Fruit fly (Drosophila melanogaster) whole organism, embryonic: Measurements from ENCODE around the gene CG42395.
A peak's percentile ranks its signal among the peaks of the same experiment; 100 is the strongest.

Source experiments
- Abd-B ChIP-seq: fragments of 200-800 bp; sonication (Bioruptor generic); optimal IDR thresholded peaks from 2 replicates; lab custom pipeline; 2018; ENCODE audit warnings: missing biosample characterization, mild to moderate bottlenecking, missing genetic modification characterization, moderate library complexity
- Adf1 ChIP-seq: fragments of 200-800 bp; sonication (Bioruptor generic); IDR thresholded peaks from 2 replicates; pipeline ENCODE4 v1.3.6; 2022; ENCODE audit warnings: missing biosample characterization, missing genetic modification characterization
- CG10147 ChIP-seq: fragments of 200-800 bp; sonication (Bioruptor generic); optimal IDR thresholded peaks from 2 replicates; lab custom pipeline; 2019; ENCODE audit warnings: missing biosample characterization, mild to moderate bottlenecking, missing genetic modification characterization, moderate library complexity
- CG10209 ChIP-seq: fragments of 200-800 bp; sonication (Bioruptor generic); optimal IDR thresholded peaks from 3 replicates; lab custom pipeline; 2017; ENCODE audit warnings: missing biosample characterization, mild to moderate bottlenecking, missing genetic modification characterization, missing genetic modification reagents
- CG10543 ChIP-seq: fragments of 200-800 bp; sonication (Bioruptor generic); optimal IDR thresholded peaks from 3 replicates; lab custom pipeline; 2017; ENCODE audit warnings: missing biosample characterization, mild to moderate bottlenecking, missing genetic modification characterization, moderate library complexity
- CG1233 ChIP-seq: fragments of 200-800 bp; sonication (Bioruptor generic); optimal IDR thresholded peaks from 4 replicates; lab custom pipeline; 2018; ENCODE audit warnings: missing biosample characterization, mild to moderate bottlenecking, missing genetic modification characterization
- CG12391 ChIP-seq: fragments of 200-800 bp; sonication (Bioruptor generic); optimal IDR thresholded peaks from 3 replicates; lab custom pipeline; 2018; ENCODE audit warnings: missing biosample characterization, mild to moderate bottlenecking, missing genetic modification characterization, moderate library complexity
- CG12769 ChIP-seq: fragments of 200-800 bp; sonication (Bioruptor generic); optimal IDR thresholded peaks from 2 replicates; lab custom pipeline; 2019; ENCODE audit warnings: missing biosample characterization, mild to moderate bottlenecking, missing genetic modification characterization, moderate library complexity
- CG13424 ChIP-seq: fragments of 200-800 bp; sonication (Bioruptor generic); optimal IDR thresholded peaks from 2 replicates; lab custom pipeline; 2019; ENCODE audit warnings: missing biosample characterization, mild to moderate bottlenecking, missing genetic modification characterization, moderate library complexity
- CG13624 ChIP-seq: fragments of 200-800 bp; sonication (Bioruptor generic); optimal IDR thresholded peaks from 2 replicates; lab custom pipeline; 2016; ENCODE audit warnings: missing biosample characterization, missing genetic modification characterization
- CG14014 ChIP-seq: fragments of 200-800 bp; sonication (Bioruptor generic); IDR thresholded peaks from 2 replicates; pipeline ENCODE4 v1.3.6; 2022; ENCODE audit warnings: missing biosample characterization, missing genetic modification characterization
- CG14860 ChIP-seq: fragments of 200-800 bp; sonication (Bioruptor generic); IDR thresholded peaks from 3 replicates; pipeline ENCODE4 v1.3.6; 2022; ENCODE audit warnings: missing biosample characterization, missing genetic modification characterization; ENCODE audit not compliant: partially characterized antibody
- CG1602 ChIP-seq: fragments of 200-800 bp; sonication (Bioruptor generic); optimal IDR thresholded peaks from 3 replicates; lab custom pipeline; 2016; ENCODE audit warnings: missing biosample characterization, missing genetic modification characterization
- CG16779 ChIP-seq: fragments of 200-800 bp; sonication (Bioruptor generic); IDR thresholded peaks from 2 replicates; pipeline ENCODE4 v1.3.6; 2022; ENCODE audit warnings: missing biosample characterization, missing genetic modification characterization
- CG18619 ChIP-seq: fragments of 200-800 bp; sonication (Bioruptor generic); optimal IDR thresholded peaks from 3 replicates; lab custom pipeline; 2017; ENCODE audit warnings: missing biosample characterization, mild to moderate bottlenecking, missing genetic modification characterization
- CG2712 ChIP-seq: fragments of 200-800 bp; optimal IDR thresholded peaks from 3 replicates; lab custom pipeline; 2019; ENCODE audit warnings: missing biosample characterization, mild to moderate bottlenecking, missing genetic modification characterization, moderate library complexity
- CG2889 ChIP-seq: fragments of 200-800 bp; sonication (Bioruptor generic); IDR thresholded peaks from 3 replicates; pipeline ENCODE4 v1.3.6; 2022; ENCODE audit warnings: missing biosample characterization, missing genetic modification characterization
- CG4617 ChIP-seq: fragments of 200-800 bp; sonication (Bioruptor generic); optimal IDR thresholded peaks from 3 replicates; lab custom pipeline; 2016; ENCODE audit warnings: missing biosample characterization, missing genetic modification characterization, borderline replicate concordance
- CG6683 ChIP-seq: fragments of 200-800 bp; sonication (Bioruptor generic); optimal IDR thresholded peaks from 2 replicates; lab custom pipeline; 2017; ENCODE audit warnings: missing biosample characterization, mild to moderate bottlenecking, missing genetic modification characterization, missing genetic modification reagents
- CG7839 ChIP-seq: fragments of 200-800 bp; sonication (Bioruptor generic); optimal IDR thresholded peaks from 3 replicates; lab custom pipeline; 2018; ENCODE audit warnings: missing biosample characterization, mild to moderate bottlenecking, missing genetic modification characterization, moderate library complexity
- Dip2 ChIP-seq: fragments of 200-800 bp; sonication (Bioruptor generic); IDR thresholded peaks from 2 replicates; pipeline ENCODE4 v1.3.6; 2022; ENCODE audit warnings: missing biosample characterization, missing genetic modification characterization
- HLH54F ChIP-seq: fragments of 200-800 bp; sonication (Bioruptor generic); optimal IDR thresholded peaks from 3 replicates; lab custom pipeline; 2016; ENCODE audit warnings: missing biosample characterization, missing genetic modification characterization
- Hr3 ChIP-seq: fragments of 200-800 bp; sonication (Bioruptor generic); optimal IDR thresholded peaks from 3 replicates; lab custom pipeline; 2016; ENCODE audit warnings: missing biosample characterization, missing genetic modification characterization
- Hr51 ChIP-seq, 2 experiments: fragments of 200-800 bp; sonication (Bioruptor generic); optimal IDR thresholded peaks; 2 replicates in 1 of 2; 3 replicates in 1 of 2; lab custom pipeline; 2016 to 2018; ENCODE audit warnings: missing biosample characterization in 2 of 2, missing genetic modification characterization in 2 of 2, mild to moderate bottlenecking in 1 of 2, moderate library complexity in 1 of 2
- MESR4 ChIP-seq: fragments of 200-800 bp; sonication (Bioruptor generic); optimal IDR thresholded peaks from 2 replicates; lab custom pipeline; 2018; ENCODE audit warnings: missing biosample characterization, mild to moderate bottlenecking, missing genetic modification characterization, moderate library complexity
- Meics ChIP-seq: fragments of 200-800 bp; sonication (Bioruptor generic); optimal IDR thresholded peaks from 2 replicates; lab custom pipeline; 2017; ENCODE audit warnings: missing biosample characterization, mild to moderate bottlenecking, missing genetic modification characterization
- PHDP ChIP-seq: fragments of 200-800 bp; sonication (Bioruptor generic); optimal IDR thresholded peaks from 3 replicates; lab custom pipeline; 2018; ENCODE audit warnings: missing biosample characterization, mild to moderate bottlenecking, missing genetic modification characterization, moderate library complexity
- Pdp1 ChIP-seq, 2 experiments: fragments of 200-800 bp; sonication (Bioruptor generic); optimal IDR thresholded peaks; 3 replicates each; lab custom pipeline; 2016; ENCODE audit warnings: missing biosample characterization in 2 of 2, missing genetic modification characterization in 2 of 2, mild to moderate bottlenecking in 1 of 2, moderate library complexity in 1 of 2
- Poxn ChIP-seq: fragments of 200-800 bp; sonication (Bioruptor generic); IDR thresholded peaks from 2 replicates; pipeline ENCODE4 v1.3.6; 2022; ENCODE audit warnings: missing biosample characterization, missing genetic modification characterization
- Side ChIP-seq: fragments of 200-800 bp; sonication (Bioruptor generic); optimal IDR thresholded peaks from 2 replicates; lab custom pipeline; 2016; ENCODE audit warnings: missing biosample characterization, missing genetic modification characterization
- Stat92E ChIP-seq, 3 experiments: fragments of >200 bp in 2 of 3; fragments of 200-800 bp in 1 of 3; sonication (Bioruptor generic) in 1 of 3; optimal IDR thresholded peaks; 2 replicates each; lab custom pipeline; 2017 to 2019; ENCODE audit warnings: missing biosample characterization in 3 of 3, missing genetic modification characterization in 3 of 3, mild to moderate bottlenecking in 1 of 3, moderate library complexity in 1 of 3
- abd-A ChIP-seq: fragments of 200-800 bp; sonication (Bioruptor generic); optimal IDR thresholded peaks from 3 replicates; lab custom pipeline; 2019; ENCODE audit warnings: missing biosample characterization, mild to moderate bottlenecking, missing genetic modification characterization, moderate library complexity
- al ChIP-seq: fragments of 200-800 bp; sonication (Bioruptor generic); IDR thresholded peaks from 2 replicates; pipeline ENCODE4 v1.3.6; 2022; ENCODE audit warnings: missing biosample characterization, missing genetic modification characterization
- bab2 ChIP-seq: fragments of 200-800 bp; sonication (Bioruptor generic); optimal IDR thresholded peaks from 2 replicates; lab custom pipeline; 2016; ENCODE audit warnings: missing biosample characterization, missing genetic modification characterization
- corto ChIP-seq: fragments of 200-800 bp; sonication (Bioruptor generic); optimal IDR thresholded peaks from 2 replicates; lab custom pipeline; 2016; ENCODE audit warnings: missing biosample characterization, mild to moderate bottlenecking, missing genetic modification characterization, moderate library complexity
- cwo ChIP-seq: fragments of 200-800 bp; sonication (Bioruptor generic); optimal IDR thresholded peaks from 3 replicates; lab custom pipeline; 2017; ENCODE audit warnings: missing biosample characterization, missing genetic modification characterization, mild to moderate bottlenecking, moderate library complexity, missing genetic modification reagents
- dmrt99B ChIP-seq: fragments of 200-800 bp; sonication (Bioruptor generic); optimal IDR thresholded peaks from 2 replicates; lab custom pipeline; 2018; ENCODE audit warnings: missing biosample characterization, mild to moderate bottlenecking, missing genetic modification characterization, moderate library complexity
- eve ChIP-seq, 2 experiments: fragments of >200 bp; optimal IDR thresholded peaks; 2 replicates each; lab custom pipeline; 2017; ENCODE audit warnings: missing biosample characterization in 2 of 2, missing genetic modification characterization in 2 of 2
- nmo ChIP-seq: fragments of 200-800 bp; sonication (Bioruptor generic); optimal IDR thresholded peaks from 2 replicates; lab custom pipeline; 2018; ENCODE audit warnings: missing biosample characterization, mild to moderate bottlenecking, missing genetic modification characterization, moderate library complexity
- pho ChIP-seq: fragments of 200-800 bp; sonication (Bioruptor generic); optimal IDR thresholded peaks from 2 replicates; lab custom pipeline; 2016; ENCODE audit warnings: missing biosample characterization, missing genetic modification characterization
- pita ChIP-seq: fragments of 200-800 bp; sonication (Bioruptor generic); optimal IDR thresholded peaks from 2 replicates; lab custom pipeline; 2017; ENCODE audit warnings: missing biosample characterization, mild to moderate bottlenecking, missing genetic modification characterization
- ro ChIP-seq: fragments of 200-800 bp; sonication (Bioruptor generic); IDR thresholded peaks from 2 replicates; pipeline ENCODE4 v1.3.6; 2022; ENCODE audit warnings: missing biosample characterization, missing genetic modification characterization
- run ChIP-seq: fragments of 200-800 bp; sonication (Bioruptor generic); optimal IDR thresholded peaks from 3 replicates; lab custom pipeline; 2018; ENCODE audit warnings: missing biosample characterization, mild to moderate bottlenecking, missing genetic modification characterization
- sd ChIP-seq: fragments of 200-800 bp; sonication (Bioruptor generic); optimal IDR thresholded peaks from 3 replicates; lab custom pipeline; 2018; ENCODE audit warnings: missing biosample characterization, mild to moderate bottlenecking, missing genetic modification characterization, moderate library complexity
- sisA ChIP-seq: fragments of 200-800 bp; sonication (Bioruptor generic); IDR thresholded peaks from 2 replicates; pipeline ENCODE4 v1.3.6; 2022; ENCODE audit warnings: missing biosample characterization, missing genetic modification characterization
- sqz ChIP-seq: fragments of 200-800 bp; sonication (Bioruptor generic); optimal IDR thresholded peaks from 3 replicates; lab custom pipeline; 2018; ENCODE audit warnings: missing biosample characterization, mild to moderate bottlenecking, missing genetic modification characterization
- tna ChIP-seq: fragments of 200-800 bp; sonication (Bioruptor generic); IDR thresholded peaks from 2 replicates; pipeline ENCODE4 v1.3.6; 2022; ENCODE audit warnings: missing biosample characterization, missing genetic modification characterization; ENCODE audit not compliant: partially characterized antibody
- ttk ChIP-seq: fragments of 200-800 bp; sonication (Bioruptor generic); IDR thresholded peaks from 2 replicates; pipeline ENCODE4 v2.1.2; 2022; ENCODE audit warnings: missing biosample characterization, missing genetic modification characterization
- unpg ChIP-seq: fragments of 200-800 bp; sonication (Bioruptor generic); optimal IDR thresholded peaks from 3 replicates; lab custom pipeline; 2018; ENCODE audit warnings: missing biosample characterization, mild to moderate bottlenecking, missing genetic modification characterization, moderate library complexity

Gene CG42395

dm6 chrX:9587881-9588280 lies 11.8 kb upstream of the CG42395 start (continued):
- TF ChIP-seq Hr51 (GFP tag; optimal IDR thresholded peaks at IDR 0.05; lab: Kevin White, UChicago) (peak in 1 of 2 experiments; percentile 4), unpg (GFP tag; lab: Kevin White, UChicago) (peak; percentile 4), run (tag; lab: Kevin White, UChicago) (no peak), Poxn (GFP tag; lab: Robert Waterston, UW) (no peak), CG14860 (no peak), ro (GFP tag; lab: Robert Waterston, UW) (no peak), sisA (GFP tag; lab: Robert Waterston, UW) (peak; percentile 32), CG10543 (GFP tag; lab: Kevin White, UChicago) (no peak), dmrt99B (tag; lab: Kevin White, UChicago) (peak; percentile 13), Side (GFP tag; lab: Kevin White, UChicago) (no peak), CG4617 (GFP tag; lab: Kevin White, UChicago) (no peak), pho (GFP tag; lab: Kevin White, UChicago) (no peak), Pdp1 (GFP tag; optimal IDR thresholded peaks at IDR 0.05; lab: Kevin White, UChicago) (peak; percentile 16 to 40), CG16779 (GFP tag; lab: Robert Waterston, UW) (no peak), nmo (no peak), Stat92E (GFP tag; optimal IDR thresholded peaks at IDR 0.05; lab: Kevin White, UChicago) (no peak), CG18619 (GFP tag; lab: Kevin White, UChicago) (no peak), eve (GFP tag; optimal IDR thresholded peaks at IDR 0.05; lab: Kevin White, UChicago) (no peak), al (GFP tag; lab: Robert Waterston, UW) (no peak), HLH54F (GFP tag; lab: Kevin White, UChicago) (no peak), cwo (GFP tag; lab: Kevin White, UChicago) (peak; percentile 7), bab2 (GFP tag; lab: Kevin White, UChicago) (peak; percentile 32), Adf1 (no peak), pita (GFP tag; lab: Kevin White, UChicago) (no peak), CG1233 (GFP tag; lab: Kevin White, UChicago) (no peak), CG10209 (GFP tag; lab: Kevin White, UChicago) (no peak), CG2712 (tag; lab: Kevin White, UChicago) (no peak), CG14014 (GFP tag; lab: Robert Waterston, UW) (peak; percentile 38; the same call in 1 of the 2 replicates), corto (no peak), sqz (GFP tag; lab: Kevin White, UChicago) (no peak), abd-A (tag; lab: Kevin White, UChicago) (peak; percentile 34), tna (no peak), CG10147 (GFP tag; lab: Kevin White, UChicago) (no peak), Meics (GFP tag; lab: Kevin White, UChicago) (peak; percentile 41), CG13424 (tag; lab: Kevin White, UChicago) (peak; percentile 18), CG6683 (no peak), Dip2 (no peak), CG13624 (GFP tag; lab: Kevin White, UChicago) (no peak), sd (tag; lab: Kevin White, UChicago) (peak; percentile 36), PHDP (tag; lab: Kevin White, UChicago) (peak; percentile 21), Abd-B (GFP tag; lab: Kevin White, UChicago) (peak; percentile 50), Hr3 (GFP tag; lab: Kevin White, UChicago) (no peak), MESR4 (no peak), CG2889 (GFP tag; lab: Robert Waterston, UW) (no peak), CG12769 (tag; lab: Kevin White, UChicago) (peak; percentile 14), ttk (GFP tag; lab: Robert Waterston, UW) (0 out of 2 replicates have a peak, but pooled peaks have one; percentile 11), CG1602 (GFP tag; lab: Kevin White, UChicago) (no peak), CG12391 (tag; lab: Kevin White, UChicago) (no peak), CG7839 (tag; lab: Kevin White, UChicago) (peak; percentile 38)
